Worm (Caenorhabditis elegans) whole organism, L4/young adult: ENCODE measurements around the gene C16D9.9.
A peak's percentile ranks its signal among the peaks of the same experiment; 100 is the strongest.

ENCODE experiments used
- W03F9.2 ChIP-seq: fragments of 150-350 bp; optimal IDR thresholded peaks from 2 replicates; lab custom pipeline; 2014; ENCODE audit warnings: missing biosample characterization, missing genetic modification characterization
- dao-5 ChIP-seq: sonication (generic microtip); optimal IDR thresholded peaks from 2 replicates; lab custom pipeline; 2016; ENCODE audit warnings: missing genotype, missing genetic modification characterization, moderate library complexity, missing compliant biosample characterization
- him-1 ChIP-seq: sonication (generic microtip); optimal IDR thresholded peaks from 2 replicates; lab custom pipeline; 2016; ENCODE audit warnings: missing genotype, missing genetic modification reagents, missing genetic modification characterization, missing compliant biosample characterization

Gene C16D9.9

DNA sequence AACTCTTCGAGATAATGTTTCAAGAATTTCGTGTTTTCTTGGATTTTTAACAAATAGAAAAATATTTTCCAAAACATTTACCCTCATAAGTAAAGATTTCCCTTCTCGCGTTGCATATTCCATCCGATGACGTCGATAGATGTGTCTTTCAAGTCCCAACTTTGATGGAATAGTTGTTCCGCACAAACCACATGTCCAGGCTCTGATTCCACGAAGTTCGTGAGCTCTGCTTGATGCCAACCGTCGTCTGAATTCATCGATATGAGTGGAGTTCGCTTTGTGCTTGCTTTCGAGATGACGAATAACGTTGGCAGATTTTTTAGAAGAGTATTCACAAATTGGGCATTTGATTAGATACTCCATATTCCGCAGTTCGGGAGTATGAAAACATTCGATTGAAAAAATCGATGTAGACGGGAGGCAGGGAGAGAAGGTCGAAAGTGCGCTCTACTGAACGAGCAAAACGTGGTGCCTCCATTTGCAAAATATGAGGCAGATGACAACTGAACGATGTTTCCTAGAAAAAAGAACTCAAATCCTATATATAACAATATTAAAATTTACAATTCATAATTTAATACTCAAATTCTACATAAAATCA, 37.0 kb downstream of the C16D9.9 start, which contains the start of gene W02D7.6:
Gene W02D7.6, minus strand, starts transcription at position 573 of the 601 bp plus-strand sequence.
- no peak for TF ChIP-seq dao-5 (tag; lab: Kevin White, UChicago)
- peak; percentile 42 for TF ChIP-seq W03F9.2 (tag; lab: Kevin White, UChicago)

ce11 chrV:8302522-8302921, 38.5 kb downstream of the C16D9.9 start, which contains the start of gene sel-9:
sel-9 (minus strand) TSS chrV:8302580.
- TF ChIP-seq him-1 (tag; lab: Kevin White, UChicago) (no peak), W03F9.2 (tag; lab: Kevin White, UChicago) (no peak), dao-5 (tag; lab: Kevin White, UChicago) (no peak)

DNA sequence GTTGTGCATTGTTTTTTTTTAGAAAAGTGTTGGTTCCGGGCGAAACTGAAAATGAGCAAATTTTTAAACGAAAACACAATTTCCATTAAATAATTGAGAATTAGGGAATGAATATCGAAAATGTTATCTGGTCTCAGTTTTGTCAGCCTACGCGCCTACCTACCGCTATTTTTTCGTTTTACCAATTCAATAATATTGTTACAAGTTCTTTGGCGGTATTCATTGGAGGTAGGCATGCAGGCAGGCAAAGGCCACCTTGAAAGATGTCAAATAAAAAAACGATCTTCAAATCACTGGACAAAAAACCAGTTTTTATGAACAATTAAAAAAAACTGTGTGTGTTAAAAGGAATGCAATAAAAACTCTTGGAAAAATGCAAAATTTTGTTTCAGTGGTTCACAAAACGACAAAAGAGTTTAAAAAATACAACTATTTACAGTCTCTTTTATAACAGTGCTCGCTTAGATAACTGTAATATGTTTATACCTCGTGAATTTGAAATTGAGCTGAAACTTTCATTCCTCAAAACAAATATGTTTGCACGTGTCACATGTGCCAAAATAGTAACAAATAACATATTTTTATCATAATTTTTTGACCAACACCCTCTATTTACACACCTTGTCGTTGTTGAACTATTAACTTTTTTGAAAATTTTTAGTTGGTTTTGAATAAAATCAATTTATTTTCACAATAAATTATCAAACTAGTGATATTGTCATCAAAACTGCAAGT, 40.6 kb downstream of the C16D9.9 start, which contains the start of gene W02D7.11:
Gene W02D7.11, minus strand, starts transcription at position 51 of the 735 bp plus-strand sequence.
- TF ChIP-seq W03F9.2 (tag; lab: Kevin White, UChicago) = no peak
- no peak for TF ChIP-seq him-1 (tag; lab: Kevin White, UChicago)
- TF ChIP-seq dao-5 (tag; lab: Kevin White, UChicago) = no peak

DNA sequence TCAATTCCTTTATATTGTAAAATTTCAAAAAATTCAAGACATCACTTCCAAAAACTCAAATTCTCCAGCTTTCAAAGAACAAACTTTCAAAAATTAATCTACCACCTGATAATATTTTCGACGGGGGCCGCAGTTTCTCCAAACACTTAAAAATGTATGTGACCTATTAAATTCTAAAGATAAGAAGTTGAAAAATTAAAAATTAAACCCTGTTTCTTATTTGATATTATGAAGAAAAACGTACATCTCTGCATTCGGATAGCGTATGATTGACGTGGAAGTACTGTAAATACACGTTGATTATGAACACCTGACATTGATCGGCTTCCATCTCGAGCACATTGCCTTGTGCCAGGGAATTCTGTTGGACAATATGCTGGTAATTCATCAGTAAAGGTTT, 41.9 kb downstream of the C16D9.9 start:
- no peak for TF ChIP-seq him-1 (tag; lab: Kevin White, UChicago)
- TF ChIP-seq W03F9.2 (tag; lab: Kevin White, UChicago) = no peak
- no peak for TF ChIP-seq dao-5 (tag; lab: Kevin White, UChicago)

- TF ChIP-seq W03F9.2 (tag; lab: Kevin White, UChicago) (no peak), dao-5 (tag; lab: Kevin White, UChicago) (no peak), him-1 (tag; lab: Kevin White, UChicago) (no peak)
These were observed 42.3 kb downstream of the C16D9.9 start, which contains the start of gene W02D7.8 for ce11 chrV:8306366-8306765. W02D7.8 (minus strand) TSS chrV:8306466.

ce11 chrV:8307013-8307412, 43.0 kb downstream of the C16D9.9 start:
- TF ChIP-seq W03F9.2 (tag; lab: Kevin White, UChicago) (no peak), him-1 (tag; lab: Kevin White, UChicago) (no peak), dao-5 (tag; lab: Kevin White, UChicago) (no peak)

ce11 chrV:8307681-8308080, 43.6 kb downstream of the C16D9.9 start, which contains the start of gene clec-218:
clec-218 (plus strand) TSS chrV:8307942.
- TF ChIP-seq him-1 (tag; lab: Kevin White, UChicago) = no peak
- TF ChIP-seq dao-5 (tag; lab: Kevin White, UChicago) = no peak
- TF ChIP-seq W03F9.2 (tag; lab: Kevin White, UChicago) = no peak

- no peak for TF ChIP-seq W03F9.2 (tag; lab: Kevin White, UChicago)
- TF ChIP-seq dao-5 (tag; lab: Kevin White, UChicago) = no peak
- no peak for TF ChIP-seq him-1 (tag; lab: Kevin White, UChicago)
These were observed 47.2 kb downstream of the C16D9.9 start, which contains the start of gene W02D7.12 for ce11 chrV:8311210-8311609. W02D7.12 (plus strand) TSS chrV:8311510.
